Worm (Caenorhabditis elegans): Measurements from ENCODE around the gene nspg-5.

DNA sequence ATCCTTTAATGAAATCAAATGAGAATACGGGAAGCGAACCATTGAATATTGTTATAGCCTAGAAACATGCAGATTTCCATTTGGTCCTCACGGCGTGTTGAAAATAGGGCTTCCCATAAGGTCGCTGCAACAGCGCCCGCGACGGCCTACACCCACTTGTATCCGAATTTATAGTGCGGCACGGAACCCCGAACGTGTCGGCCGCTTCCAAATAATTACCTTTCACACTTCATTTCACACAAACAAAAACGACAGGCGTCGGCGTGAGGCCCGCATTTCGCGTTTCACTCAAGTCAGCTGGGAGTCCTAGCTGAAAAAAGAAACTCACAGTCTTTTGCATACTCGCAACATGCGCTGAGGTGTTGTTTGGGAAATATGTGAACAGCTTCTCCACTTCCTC, 51.7 kb downstream of the nspg-5 start:
- TF ChIP-seq nhr-11 (tag; optimal IDR thresholded peaks at IDR 0.05) = no peak
- TF ChIP-seq ztf-11 (tag; optimal IDR thresholded peaks at IDR 0.05) = no peak
- TF ChIP-seq ztf-1 (GFP tag; conservative IDR thresholded peaks at IDR 0.05) = no peak
- TF ChIP-seq lin-13 (GFP tag; optimal IDR thresholded peaks at IDR 0.05) = no peak
- TF ChIP-seq dmd-4 (tag; optimal IDR thresholded peaks at IDR 0.05) = no peak
- no peak for TF ChIP-seq unc-62 (GFP tag; optimal IDR thresholded peaks at IDR 0.05)
- TF ChIP-seq zag-1 (tag; optimal IDR thresholded peaks at IDR 0.05) = no peak
- no peak for TF ChIP-seq fos-1 (tag; optimal IDR thresholded peaks at IDR 0.05)
- TF ChIP-seq nhr-10 (tag; optimal IDR thresholded peaks at IDR 0.05) = no peak
- TF ChIP-seq Y55F3AM.14 (GFP tag; optimal IDR thresholded peaks at IDR 0.05) = no peak
